Worm (Caenorhabditis elegans) whole organism, L2 larva: ENCODE results near the gene glb-34.
"Not testable (repeated sequence)": the region's sequence is repeated elsewhere in the genome, so short reads cannot be mapped to it uniquely, and the experiment has no call there.

Source experiments
- C34F6.9 ChIP-seq: fragments of 150-350 bp; optimal IDR thresholded peaks from 2 replicates; lab custom pipeline; 2014; ENCODE audit warnings: missing biosample characterization, missing genetic modification characterization
- F13H6.1 ChIP-seq: sonication (generic microtip); optimal IDR thresholded peaks from 2 replicates; lab custom pipeline; 2016; ENCODE audit warnings: missing genetic modification characterization, missing compliant biosample characterization
- Y55F3AM.14 ChIP-seq: fragments of 200-800 bp; sonication (Bioruptor generic); optimal IDR thresholded peaks from 2 replicates; lab custom pipeline; 2018; ENCODE audit warnings: mild to moderate bottlenecking, missing genetic modification characterization, missing compliant biosample characterization
- ZK546.5 ChIP-seq: sonication (generic microtip); optimal IDR thresholded peaks from 2 replicates; lab custom pipeline; 2017; ENCODE audit warnings: missing biosample characterization, missing genetic modification characterization
- alr-1 ChIP-seq: fragments of 150-350 bp; optimal IDR thresholded peaks from 2 replicates; lab custom pipeline; 2014; ENCODE audit warnings: missing biosample characterization, missing genetic modification characterization
- aly-2 ChIP-seq: fragments of 150-350 bp; optimal IDR thresholded peaks from 2 replicates; lab custom pipeline; 2014; ENCODE audit warnings: missing biosample characterization, missing genetic modification characterization
- ama-1 ChIP-seq: fragments of 150-350 bp; optimal IDR thresholded peaks from 2 replicates; lab custom pipeline; 2018; ENCODE audit warnings: inconsistent platforms
- blmp-1 ChIP-seq: sonication (generic microtip); optimal IDR thresholded peaks from 2 replicates; lab custom pipeline; 2017; ENCODE audit warnings: missing genetic modification characterization, mild to moderate bottlenecking, missing compliant biosample characterization, antibody characterized with exemption, moderate library complexity; ENCODE audit not compliant: insufficient read depth
- ceh-16 ChIP-seq: fragments of 150-350 bp; optimal IDR thresholded peaks from 2 replicates; lab custom pipeline; 2014; ENCODE audit warnings: missing biosample characterization, missing genetic modification characterization
- ceh-82 ChIP-seq: fragments of 150-350 bp; optimal IDR thresholded peaks from 2 replicates; lab custom pipeline; 2014; ENCODE audit warnings: missing biosample characterization, missing genetic modification characterization
- crh-2 ChIP-seq: sonication (generic microtip); optimal IDR thresholded peaks from 2 replicates; lab custom pipeline; 2017; ENCODE audit warnings: missing biosample characterization, missing genetic modification characterization
- dmd-4 ChIP-seq: sonication (generic microtip); optimal IDR thresholded peaks from 2 replicates; lab custom pipeline; 2017; ENCODE audit warnings: missing biosample characterization, missing genetic modification characterization
- elt-3 ChIP-seq: sonication (generic microtip); optimal IDR thresholded peaks from 2 replicates; lab custom pipeline; 2017; ENCODE audit warnings: missing biosample characterization, missing genetic modification characterization
- fos-1 ChIP-seq: fragments of 150-350 bp; optimal IDR thresholded peaks from 2 replicates; lab custom pipeline; 2014; ENCODE audit warnings: missing biosample characterization, missing genetic modification characterization
- gmeb-1 ChIP-seq: fragments of 150-350 bp; optimal IDR thresholded peaks from 2 replicates; lab custom pipeline; 2014; ENCODE audit warnings: missing biosample characterization, missing genetic modification characterization
- lin-13 ChIP-seq: fragments of 150-350 bp; optimal IDR thresholded peaks from 2 replicates; lab custom pipeline; 2014; ENCODE audit warnings: missing biosample characterization, missing genetic modification reagents, missing genetic modification characterization
- lsy-2 ChIP-seq, 2 experiments: fragments of 150-350 bp in 1 of 2; sonication (generic microtip) in 1 of 2; optimal IDR thresholded peaks; 2 replicates each; lab custom pipeline; 2014 to 2017; ENCODE audit warnings: missing biosample characterization in 2 of 2, missing genetic modification characterization in 2 of 2
- mab-5 ChIP-seq: fragments of 150-350 bp; optimal IDR thresholded peaks from 2 replicates; lab custom pipeline; 2014; ENCODE audit warnings: missing biosample characterization, missing genetic modification characterization
- mbf-1 ChIP-seq: sonication (generic microtip); optimal IDR thresholded peaks from 2 replicates; lab custom pipeline; 2017; ENCODE audit warnings: missing biosample characterization, missing genetic modification characterization
- mdl-1 ChIP-seq, 2 experiments: fragments of 150-350 bp in 1 of 2; sonication (generic microtip) in 1 of 2; optimal IDR thresholded peaks; 2 replicates each; lab custom pipeline; 2017; ENCODE audit warnings: missing biosample characterization in 2 of 2, missing genetic modification characterization in 2 of 2
- nhr-10 ChIP-seq: sonication (generic microtip); optimal IDR thresholded peaks from 2 replicates; lab custom pipeline; 2017; ENCODE audit warnings: missing biosample characterization, missing genetic modification characterization
- nhr-12 ChIP-seq: fragments of 150-350 bp; optimal IDR thresholded peaks from 2 replicates; lab custom pipeline; 2014; ENCODE audit warnings: missing biosample characterization, missing genetic modification characterization
- nhr-23 ChIP-seq: fragments of 150-350 bp; optimal IDR thresholded peaks from 2 replicates; lab custom pipeline; 2014; ENCODE audit warnings: missing biosample characterization, missing genetic modification reagents, missing genetic modification characterization
- nhr-237 ChIP-seq: fragments of 150-350 bp; optimal IDR thresholded peaks from 2 replicates; lab custom pipeline; 2014; ENCODE audit warnings: missing biosample characterization, missing genetic modification characterization
- nhr-6 ChIP-seq: fragments of 150-350 bp; optimal IDR thresholded peaks from 2 replicates; lab custom pipeline; 2014; ENCODE audit warnings: missing biosample characterization, missing genetic modification characterization
- nhr-77 ChIP-seq: fragments of 150-350 bp; optimal IDR thresholded peaks from 2 replicates; lab custom pipeline; 2014; ENCODE audit warnings: missing biosample characterization, missing genetic modification characterization
- peb-1 ChIP-seq: fragments of 150-350 bp; optimal IDR thresholded peaks from 2 replicates; lab custom pipeline; 2014; ENCODE audit warnings: missing biosample characterization, missing genetic modification characterization
- sem-4 ChIP-seq: fragments of 150-350 bp; optimal IDR thresholded peaks from 2 replicates; lab custom pipeline; 2014; ENCODE audit warnings: missing biosample characterization, missing genetic modification reagents, missing genetic modification characterization
- skn-1 ChIP-seq: sonication (generic microtip); optimal IDR thresholded peaks from 2 replicates; lab custom pipeline; 2017; ENCODE audit warnings: missing biosample characterization, missing genetic modification characterization
- sma-3 ChIP-seq: sonication (generic microtip); optimal IDR thresholded peaks from 2 replicates; lab custom pipeline; 2016; ENCODE audit warnings: missing genetic modification reagents, missing genetic modification characterization, missing compliant biosample characterization
- snpc-4 ChIP-seq: fragments of 150-350 bp; optimal IDR thresholded peaks from 2 replicates; lab custom pipeline; 2014; ENCODE audit warnings: missing biosample characterization, missing genetic modification characterization
- unc-39 ChIP-seq: fragments of 150-350 bp; optimal IDR thresholded peaks from 2 replicates; lab custom pipeline; 2014; ENCODE audit warnings: missing biosample characterization, missing genetic modification characterization
- unc-55 ChIP-seq: fragments of 150-350 bp; sonication (generic microtip); optimal IDR thresholded peaks from 3 replicates; lab custom pipeline; 2014; ENCODE audit warnings: missing biosample characterization, missing genetic modification reagents, missing genetic modification characterization
- ztf-11 ChIP-seq: sonication (generic microtip); optimal IDR thresholded peaks from 2 replicates; lab custom pipeline; 2017; ENCODE audit warnings: missing biosample characterization, missing genetic modification characterization
- ztf-4 ChIP-seq: fragments of 150-350 bp; optimal IDR thresholded peaks from 2 replicates; lab custom pipeline; 2014; ENCODE audit warnings: missing biosample characterization, missing genetic modification characterization

The glb-34 gene

ce11 chrIV:14561677-14562076, 10.8 kb downstream of the glb-34 start:
- TF ChIP-seq crh-2 (tag; lab: Kevin White, UChicago) = peak; percentile 13
- TF ChIP-seq alr-1 (tag; lab: Kevin White, UChicago) = no peak
- TF ChIP-seq snpc-4 (tag; lab: Kevin White, UChicago) = peak; percentile 2
- no peak for TF ChIP-seq nhr-6 (tag; lab: Kevin White, UChicago)

ce11 chrIV:14559267-14559666, 13.2 kb downstream of the glb-34 start:
- TF ChIP-seq fos-1 (tag; lab: Kevin White, UChicago) (peak; percentile 51), lin-13 (no peak)

- TF ChIP-seq ama-1 (lab: Kevin White, UChicago) = no peak
- TF ChIP-seq ZK546.5 (tag; lab: Kevin White, UChicago) = no peak
- TF ChIP-seq elt-3 (tag; lab: Kevin White, UChicago) = no peak
- no peak for TF ChIP-seq nhr-10 (tag; lab: Kevin White, UChicago)
- TF ChIP-seq F13H6.1 = no peak
- TF ChIP-seq nhr-12 = no peak
These were observed 14.9 kb downstream of the glb-34 start for ce11 chrIV:14557642-14558041.

- no peak for TF ChIP-seq ceh-82 (tag; lab: Kevin White, UChicago)
- no peak for TF ChIP-seq ZK546.5 (tag; lab: Kevin White, UChicago)
- TF ChIP-seq unc-55 (GFP tag; lab: Kevin White, UChicago) = no peak
- TF ChIP-seq nhr-237 (tag; lab: Kevin White, UChicago) = no peak
- TF ChIP-seq skn-1 (tag; lab: Kevin White, UChicago) = no peak
- TF ChIP-seq nhr-77 (tag; lab: Kevin White, UChicago) = no peak
- no peak for TF ChIP-seq sem-4 (tag; lab: Kevin White, UChicago)
- TF ChIP-seq blmp-1 = no peak
- TF ChIP-seq peb-1 (tag; lab: Kevin White, UChicago) = no peak
- no peak for TF ChIP-seq fos-1 (tag; lab: Kevin White, UChicago)
- TF ChIP-seq sma-3 = no peak
- no peak for TF ChIP-seq lin-13
- TF ChIP-seq mbf-1 = no peak
- no peak for TF ChIP-seq mdl-1 (tag; optimal IDR thresholded peaks at IDR 0.05; lab: Kevin White, UChicago)
- TF ChIP-seq ceh-16 (tag; lab: Kevin White, UChicago) = no peak
- no peak for TF ChIP-seq Y55F3AM.14
- no peak for TF ChIP-seq mab-5
- TF ChIP-seq F13H6.1 = no peak
- TF ChIP-seq, all 48 proteins: peak for 0
These were observed 17.7 kb downstream of the glb-34 start, which contains the start of gene Y57G11B.6 for ce11 chrIV:14554788-14555187. Gene Y57G11B.6 (minus strand): TSS chrIV:14554888.

ce11 chrIV:14551870-14552269, 20.6 kb downstream of the glb-34 start, which contains the start of gene pals-30:
Gene pals-30 (minus strand): TSS chrIV:14551970.
- TF ChIP-seq ceh-16 (tag; lab: Kevin White, UChicago); skn-1 (tag; lab: Kevin White, UChicago); sma-3: not testable (repeated sequence)

- TF ChIP-seq snpc-4 (tag; lab: Kevin White, UChicago) = no peak
- no peak for TF ChIP-seq unc-39 (tag; lab: Kevin White, UChicago)
- TF ChIP-seq F13H6.1 = no peak
- no peak for TF ChIP-seq C34F6.9 (tag; lab: Kevin White, UChicago)
- TF ChIP-seq blmp-1 = no peak
- TF ChIP-seq crh-2 (tag; lab: Kevin White, UChicago) = no peak
- no peak for TF ChIP-seq ztf-11 (tag; lab: Kevin White, UChicago)
- TF ChIP-seq nhr-10 (tag; lab: Kevin White, UChicago) = no peak
- no peak for TF ChIP-seq nhr-23 (tag; lab: Kevin White, UChicago)
These were observed 23.2 kb downstream of the glb-34 start, which contains the start of gene T27E7.9 for ce11 chrIV:14549308-14549707. Gene T27E7.9 (minus strand): TSS chrIV:14549408.

ce11 chrIV:14547292-14547691, 25.2 kb downstream of the glb-34 start:
- TF ChIP-seq lin-13 = no peak
- TF ChIP-seq ztf-4 (tag; lab: Kevin White, UChicago) = no peak
- TF ChIP-seq aly-2 (tag; lab: Kevin White, UChicago) = no peak
- no peak for TF ChIP-seq lsy-2 (tag; optimal IDR thresholded peaks at IDR 0.05; lab: Kevin White, UChicago)
- TF ChIP-seq nhr-237 (tag; lab: Kevin White, UChicago) = no peak
- TF ChIP-seq dmd-4 (tag; lab: Kevin White, UChicago) = no peak
- no peak for TF ChIP-seq gmeb-1 (tag; lab: Kevin White, UChicago)
- TF ChIP-seq nhr-77 (tag; lab: Kevin White, UChicago) = no peak
- TF ChIP-seq snpc-4 (tag; lab: Kevin White, UChicago) = no peak
- no peak for TF ChIP-seq elt-3 (tag; lab: Kevin White, UChicago)
